Comparison of ENCODE assay signal across 1 fruit fly cellular context in genomic region chr2L:3647521-3648172, dm6.
TF ChIP-seq lines count a peak whose summit lies in the region.

No protein-coding gene starts in this region.

TF ChIP-seq in whole organism, embryonic, 481 proteins besides CTCF, POLR2A, EP300 and RAD21 (continued from another document):
- TF ChIP-seq Meics (GFP tag; optimal IDR thresholded peaks at IDR 0.05; lab: Kevin White, UChicago) (no peak), CG10565 (GFP tag; optimal IDR thresholded peaks at IDR 0.05; lab: Kevin White, UChicago) (no peak), CG12236 (GFP tag; optimal IDR thresholded peaks at IDR 0.05; lab: Kevin White, UChicago) (no peak), org-1 (GFP tag; optimal IDR thresholded peaks at IDR 0.05; lab: Kevin White, UChicago) (peak; percentile 16), CG17359 (tag; optimal IDR thresholded peaks at IDR 0.05; lab: Kevin White, UChicago) (peak; percentile 22), CG31388 (GFP tag; optimal IDR thresholded peaks at IDR 0.05; lab: Kevin White, UChicago) (no peak), CG18764 (GFP tag; optimal IDR thresholded peaks at IDR 0.05; lab: Kevin White, UChicago) (no peak), lab (GFP tag; optimal IDR thresholded peaks at IDR 0.05; lab: Kevin White, UChicago) (peak; percentile 48), pnt (GFP tag; optimal IDR thresholded peaks at IDR 0.05; lab: Kevin White, UChicago) (no peak), CG7987 (GFP tag; optimal IDR thresholded peaks at IDR 0.05; lab: Kevin White, UChicago) (peak; percentile 7), ATbp (GFP tag; optimal IDR thresholded peaks at IDR 0.05; lab: Kevin White, UChicago) (peak; percentile 59), Elba2 (GFP tag; optimal IDR thresholded peaks at IDR 0.05; lab: Kevin White, UChicago) (no peak), CG2678 (tag; optimal IDR thresholded peaks at IDR 0.05; lab: Kevin White, UChicago) (peak; percentile 29), slbo (GFP tag; IDR thresholded peaks at IDR 0.05; lab: Robert Waterston, UW) (no peak), CG14710 (tag; optimal IDR thresholded peaks at IDR 0.05; lab: Kevin White, UChicago) (no peak), GATAe (GFP tag; conservative IDR thresholded peaks at IDR 0.05; lab: Robert Waterston, UW) (no peak), CG7963 (GFP tag; IDR thresholded peaks at IDR 0.05; lab: Robert Waterston, UW; ENCODE audit: partially characterized antibody) (no peak), Med (GFP tag; lab: Kevin White, UChicago) (peak; percentile 64), bsh (GFP tag; optimal IDR thresholded peaks at IDR 0.05; lab: Kevin White, UChicago) (peak in 1 of 2 experiments; percentile 50), CG1233 (GFP tag; optimal IDR thresholded peaks at IDR 0.05; lab: Kevin White, UChicago) (peak; percentile 8), CG14014 (GFP tag; IDR thresholded peaks at IDR 0.05; lab: Robert Waterston, UW) (no peak), CG4424 (GFP tag; optimal IDR thresholded peaks at IDR 0.05; lab: Kevin White, UChicago) (peak; percentile 16), CG2202 (tag; optimal IDR thresholded peaks at IDR 0.05; lab: Kevin White, UChicago) (peak; percentile 45), toy (GFP tag; IDR thresholded peaks at IDR 0.05; lab: Robert Waterston, UW) (no peak), ash1 (GFP tag; optimal IDR thresholded peaks at IDR 0.05; lab: Kevin White, UChicago) (no peak), CG43689 (GFP tag; IDR thresholded peaks at IDR 0.05; lab: Robert Waterston, UW) (no peak), tin (GFP tag; optimal IDR thresholded peaks at IDR 0.05; lab: Kevin White, UChicago) (no peak), CG11504 (tag; optimal IDR thresholded peaks at IDR 0.05; lab: Kevin White, UChicago) (peak; percentile 30), CG17385 (GFP tag; optimal IDR thresholded peaks at IDR 0.05; lab: Kevin White, UChicago) (peak; percentile 13), CG17328 (GFP tag; IDR thresholded peaks at IDR 0.05; lab: Robert Waterston, UW) (peak; percentile 21; the same call in 1 of the 2 replicates), trh (GFP tag; optimal IDR thresholded peaks at IDR 0.05; lab: Kevin White, UChicago) (no peak), CG11560 (tag; IDR thresholded peaks at IDR 0.05; lab: Robert Waterston, UW) (no peak), Sin3A (optimal IDR thresholded peaks at IDR 0.05; lab: Kevin White, UChicago) (no peak), Sox102F (GFP tag; optimal IDR thresholded peaks at IDR 0.05; lab: Kevin White, UChicago) (peak; percentile 14), fd64A (GFP tag; optimal IDR thresholded peaks at IDR 0.05; lab: Kevin White, UChicago) (peak; percentile 21), CG10366 (GFP tag; IDR thresholded peaks at IDR 0.05; lab: Robert Waterston, UW) (no peak), gsb-n (tag; optimal IDR thresholded peaks at IDR 0.05; lab: Kevin White, UChicago) (peak; percentile 47), sd (tag; optimal IDR thresholded peaks at IDR 0.05; lab: Kevin White, UChicago) (no peak), PHDP (tag; optimal IDR thresholded peaks at IDR 0.05; lab: Kevin White, UChicago) (peak; percentile 31), CG14667 (GFP tag; IDR thresholded peaks at IDR 0.05; lab: Robert Waterston, UW) (no peak), CG6175 (GFP tag; IDR thresholded peaks at IDR 0.05; lab: Robert Waterston, UW) (no peak), ci (GFP tag; IDR thresholded peaks at IDR 0.05; lab: Robert Waterston, UW) (0 out of 3 replicates have a peak, but pooled peaks have one; percentile 39), Sox100B (GFP tag; optimal IDR thresholded peaks at IDR 0.05; lab: Kevin White, UChicago) (peak; percentile 42), peb (GFP tag; IDR thresholded peaks at IDR 0.05; lab: Robert Waterston, UW) (no peak), Blimp-1 (GFP tag; optimal IDR thresholded peaks at IDR 0.05; lab: Kevin White, UChicago) (peak; percentile 3), Trl (optimal IDR thresholded peaks at IDR 0.05; lab: Kevin White, UChicago) (no peak), Trl (GFP tag; optimal IDR thresholded peaks at IDR 0.05; lab: Kevin White, UChicago) (no peak), CG16779 (GFP tag; IDR thresholded peaks at IDR 0.05; lab: Robert Waterston, UW) (no peak), CG16813 (GFP tag; IDR thresholded peaks at IDR 0.05; lab: Robert Waterston, UW; ENCODE audit: partially characterized antibody) (no peak), Xrp1 (GFP tag; IDR thresholded peaks at IDR 0.05; lab: Robert Waterston, UW) (0 out of 2 replicates have a peak, but pooled peaks have one; percentile 30), CG34224 (GFP tag; IDR thresholded peaks at IDR 0.05; lab: Robert Waterston, UW; ENCODE audit: partially characterized antibody) (no peak), shn (GFP tag; optimal IDR thresholded peaks at IDR 0.05; lab: Kevin White, UChicago) (no peak), CG30020 (tag; optimal IDR thresholded peaks at IDR 0.05; lab: Kevin White, UChicago) (no peak), cg (GFP tag; optimal IDR thresholded peaks at IDR 0.05; lab: Kevin White, UChicago) (no peak), lbe (GFP tag; optimal IDR thresholded peaks at IDR 0.05; lab: Kevin White, UChicago) (peak; percentile 16), CG10431 (GFP tag; optimal IDR thresholded peaks at IDR 0.05; lab: Kevin White, UChicago) (peak; percentile 43), CG34376 (GFP tag; optimal IDR thresholded peaks at IDR 0.05; lab: Kevin White, UChicago) (no peak), gcm (GFP tag; optimal IDR thresholded peaks at IDR 0.05; lab: Kevin White, UChicago) (peak; percentile 2), CG15514 (GFP tag; optimal IDR thresholded peaks at IDR 0.05; lab: Kevin White, UChicago) (no peak), lmd (GFP tag; IDR thresholded peaks at IDR 0.05; lab: Robert Waterston, UW) (no peak), CG12391 (tag; optimal IDR thresholded peaks at IDR 0.05; lab: Kevin White, UChicago) (peak; percentile 20), CG14441 (GFP tag; IDR thresholded peaks at IDR 0.05; lab: Robert Waterston, UW) (0 out of 2 replicates have a peak, but pooled peaks have one; percentile 26), CG3281 (GFP tag; optimal IDR thresholded peaks at IDR 0.05; lab: Kevin White, UChicago) (no peak), CG4730 (GFP tag; IDR thresholded peaks at IDR 0.05; lab: Robert Waterston, UW) (no peak), CG8281 (tag; optimal IDR thresholded peaks at IDR 0.05; lab: Kevin White, UChicago) (no peak), CG12659 (GFP tag; optimal IDR thresholded peaks at IDR 0.05; lab: Kevin White, UChicago) (no peak), ewg (GFP tag; optimal IDR thresholded peaks at IDR 0.05; lab: Kevin White, UChicago) (no peak), CG3407 (GFP tag; optimal IDR thresholded peaks at IDR 0.05; lab: Kevin White, UChicago) (peak; percentile 56), salm (tag; optimal IDR thresholded peaks at IDR 0.05; lab: Kevin White, UChicago) (peak; percentile 7), CG7372 (GFP tag; IDR thresholded peaks at IDR 0.05; lab: Robert Waterston, UW) (no peak), CoRest (tag; optimal IDR thresholded peaks at IDR 0.05; lab: Kevin White, UChicago) (peak; percentile 5), dmrt11E (tag; optimal IDR thresholded peaks at IDR 0.05; lab: Kevin White, UChicago) (peak; percentile 1), sens (GFP tag; lab: Kevin White, UChicago) (peak; percentile 62), CG32767 (GFP tag; IDR thresholded peaks at IDR 0.05; lab: Robert Waterston, UW) (0 out of 2 replicates have a peak, but pooled peaks have one; percentile 34), so (GFP tag; IDR thresholded peaks at IDR 0.05; lab: Robert Waterston, UW) (0 out of 3 replicates have a peak, but pooled peaks have one; percentile 12), CG6791 (GFP tag; IDR thresholded peaks at IDR 0.05; lab: Robert Waterston, UW; ENCODE audit: partially characterized antibody) (no peak), zen2 (GFP tag; IDR thresholded peaks at IDR 0.05; lab: Robert Waterston, UW; ENCODE audit: partially characterized antibody) (no peak), CG17912 (GFP tag; optimal IDR thresholded peaks at IDR 0.05; lab: Kevin White, UChicago) (peak; percentile 37), gem (tag; optimal IDR thresholded peaks at IDR 0.05; lab: Kevin White, UChicago) (peak; percentile 24), CG4360 (GFP tag; IDR thresholded peaks at IDR 0.05; lab: Robert Waterston, UW) (peak; percentile 41), Atf3 (GFP tag; optimal IDR thresholded peaks at IDR 0.05; lab: Kevin White, UChicago) (no peak), CG1792 (GFP tag; optimal IDR thresholded peaks at IDR 0.05; lab: Kevin White, UChicago) (no peak), Antp (GFP tag; optimal IDR thresholded peaks at IDR 0.05; lab: Kevin White, UChicago) (no peak), zen (tag; optimal IDR thresholded peaks at IDR 0.05; lab: Kevin White, UChicago) (no peak), aop (GFP tag; IDR thresholded peaks at IDR 0.05; lab: Robert Waterston, UW) (no peak), Dek (tag; optimal IDR thresholded peaks at IDR 0.05; lab: Kevin White, UChicago) (no peak), vvl (GFP tag; IDR thresholded peaks at IDR 0.05; lab: Robert Waterston, UW) (peak; percentile 28; the same call in 1 of the 2 replicates), h (optimal IDR thresholded peaks at IDR 0.05; lab: Kevin White, UChicago) (no peak), Hey (tag; optimal IDR thresholded peaks at IDR 0.05; lab: Kevin White, UChicago) (no peak), sug (tag; optimal IDR thresholded peaks at IDR 0.05; lab: Kevin White, UChicago) (no peak), onecut (GFP tag; IDR thresholded peaks at IDR 0.05; lab: Robert Waterston, UW) (peak; percentile 26), Hr3 (GFP tag; optimal IDR thresholded peaks at IDR 0.05; lab: Kevin White, UChicago) (no peak)
TF ChIP-seq in whole organism, embryonic: peak in this region for 67.
